Fruit fly (Drosophila melanogaster) whole organism, prepupa: ENCODE data around the gene CG43362.

Source experiments
- CG10669 ChIP-seq: fragments of 200-800 bp; sonication (Bioruptor generic); optimal IDR thresholded peaks from 3 replicates; lab custom pipeline; 2018; ENCODE audit warnings: missing biosample characterization, mild to moderate bottlenecking, missing genetic modification characterization, moderate library complexity
- CG16779 ChIP-seq: fragments of 200-800 bp; sonication (Bioruptor generic); optimal IDR thresholded peaks from 3 replicates; lab custom pipeline; 2017; ENCODE audit warnings: missing biosample characterization, mild to moderate bottlenecking, missing genetic modification characterization
- CG4318 ChIP-seq: fragments of 200-800 bp; sonication (Bioruptor generic); optimal IDR thresholded peaks from 3 replicates; lab custom pipeline; 2017; ENCODE audit warnings: missing biosample characterization, mild to moderate bottlenecking, missing genetic modification characterization
- CG6792 ChIP-seq: fragments of 200-800 bp; sonication (Bioruptor generic); optimal IDR thresholded peaks from 3 replicates; lab custom pipeline; 2016; ENCODE audit warnings: missing biosample characterization, missing genetic modification characterization
- Hr39 ChIP-seq: fragments of 200-800 bp; sonication (Bioruptor generic); optimal IDR thresholded peaks from 2 replicates; lab custom pipeline; 2016; ENCODE audit warnings: missing biosample characterization, missing genetic modification characterization
- cyc ChIP-seq: fragments of 200-800 bp; sonication (Bioruptor generic); optimal IDR thresholded peaks from 3 replicates; lab custom pipeline; 2016; ENCODE audit warnings: missing biosample characterization, missing genetic modification characterization
- salr ChIP-seq, 2 experiments: fragments of 200-800 bp; sonication (Bioruptor generic); optimal IDR thresholded peaks; 3 replicates each; lab custom pipeline; 2016 to 2018; ENCODE audit warnings: missing biosample characterization in 2 of 2, missing genetic modification characterization in 2 of 2, mild to moderate bottlenecking in 1 of 2

- no peak for TF ChIP-seq CG16779 (tag; lab: Kevin White, UChicago)
- TF ChIP-seq CG6792 (GFP tag; lab: Kevin White, UChicago) = no peak
- TF ChIP-seq Hr39 = no peak
- TF ChIP-seq CG4318 = no peak
- no peak for TF ChIP-seq cyc (GFP tag; lab: Kevin White, UChicago)
- no peak for TF ChIP-seq salr (GFP tag; optimal IDR thresholded peaks at IDR 0.05; lab: Kevin White, UChicago)
- no peak for TF ChIP-seq CG10669 (GFP tag; lab: Kevin White, UChicago)
Observed at dm6 chr2L:18298541-18298940, 7.3 kb upstream of the CG43362 start.
